Worm (Caenorhabditis elegans) whole organism, L1 larva: ENCODE data around the gene F13B12.4.

ENCODE experiments used
- C04F5.9 ChIP-seq: sonication (generic microtip); optimal IDR thresholded peaks from 2 replicates; lab custom pipeline; 2016; ENCODE audit warnings: missing genetic modification characterization, missing compliant biosample characterization
- C16A3.4 ChIP-seq: fragments of 150-350 bp; optimal IDR thresholded peaks from 2 replicates; lab custom pipeline; 2014; ENCODE audit warnings: missing biosample characterization, missing genetic modification characterization
- C34B4.2 ChIP-seq: sonication (generic microtip); optimal IDR thresholded peaks from 2 replicates; lab custom pipeline; 2017; ENCODE audit warnings: mild to moderate bottlenecking, missing genetic modification characterization, missing compliant biosample characterization
- F16B12.6 ChIP-seq: fragments of 150-350 bp; optimal IDR thresholded peaks from 2 replicates; lab custom pipeline; 2014; ENCODE audit warnings: missing biosample characterization, missing genetic modification characterization
- alr-1 ChIP-seq: fragments of 200-800 bp; sonication (Bioruptor generic); optimal IDR thresholded peaks from 2 replicates; lab custom pipeline; 2018; ENCODE audit warnings: borderline replicate concordance, mild to moderate bottlenecking, missing genetic modification characterization, missing compliant biosample characterization
- aly-2 ChIP-seq: fragments of 150-350 bp; optimal IDR thresholded peaks from 2 replicates; lab custom pipeline; 2014; ENCODE audit warnings: missing biosample characterization, missing genetic modification characterization
- ama-1 ChIP-seq: fragments of 150-350 bp; optimal IDR thresholded peaks from 2 replicates; lab custom pipeline; 2014
- blmp-1 ChIP-seq: fragments of 150-350 bp; optimal IDR thresholded peaks from 2 replicates; lab custom pipeline; 2014; ENCODE audit warnings: missing biosample characterization, missing genetic modification characterization
- ceh-63 ChIP-seq: fragments of 200-800 bp; sonication (Bioruptor generic); optimal IDR thresholded peaks from 2 replicates; lab custom pipeline; 2018; ENCODE audit warnings: mild to moderate bottlenecking, missing genetic modification characterization, missing compliant biosample characterization
- ceh-8 ChIP-seq: fragments of 200-800 bp; sonication (Bioruptor generic); optimal IDR thresholded peaks from 2 replicates; lab custom pipeline; 2018; ENCODE audit warnings: mild to moderate bottlenecking, missing genetic modification characterization, moderate library complexity, missing compliant biosample characterization
- ceh-90 ChIP-seq: sonication (generic microtip); optimal IDR thresholded peaks from 2 replicates; lab custom pipeline; 2016; ENCODE audit warnings: missing genetic modification characterization, missing compliant biosample characterization
- ces-1 ChIP-seq: fragments of 150-350 bp; optimal IDR thresholded peaks from 2 replicates; lab custom pipeline; 2014; ENCODE audit warnings: missing biosample characterization, missing genetic modification reagents, missing genetic modification characterization
- dpl-1 ChIP-seq, 3 experiments: fragments of 150-350 bp in 2 of 3; sonication (generic microtip) in 1 of 3; optimal IDR thresholded peaks; 2 replicates each; lab custom pipeline; 2014 to 2017; ENCODE audit warnings: missing biosample characterization in 3 of 3, missing genetic modification characterization in 3 of 3, missing genetic modification reagents in 3 of 3
- efl-1 ChIP-seq, 4 experiments: fragments of 150-350 bp; optimal IDR thresholded peaks in 3 of 4; peaks in 1 of 4; 1 replicate in 1 of 4; 2 replicates in 3 of 4; lab custom pipeline; 2014; ENCODE audit warnings: missing biosample characterization in 2 of 4, missing genetic modification characterization in 2 of 4, missing genetic modification reagents in 2 of 4
- efl-3 ChIP-seq: fragments of 200-800 bp; sonication (Bioruptor generic); optimal IDR thresholded peaks from 2 replicates; lab custom pipeline; 2018; ENCODE audit warnings: mild to moderate bottlenecking, missing genetic modification characterization, missing compliant biosample characterization
- elt-2 ChIP-seq: sonication (generic microtip); optimal IDR thresholded peaks from 2 replicates; lab custom pipeline; 2016; ENCODE audit warnings: missing genetic modification characterization, mild to moderate bottlenecking, inconsistent platforms, missing compliant biosample characterization, missing genetic modification reagents
- fkh-10 ChIP-seq: sonication (generic microtip); optimal IDR thresholded peaks from 2 replicates; lab custom pipeline; 2017; ENCODE audit warnings: missing biosample characterization, missing genetic modification reagents, missing genetic modification characterization
- hlh-4 ChIP-seq: sonication (generic microtip); optimal IDR thresholded peaks from 2 replicates; lab custom pipeline; 2016; ENCODE audit warnings: mild to moderate bottlenecking, missing genetic modification characterization, missing compliant biosample characterization
- hpl-2 ChIP-seq: fragments of 150-350 bp; optimal IDR thresholded peaks from 2 replicates; lab custom pipeline; 2014; ENCODE audit warnings: missing biosample characterization, missing genetic modification reagents, missing genetic modification characterization
- irx-1 ChIP-seq: sonication (generic microtip); optimal IDR thresholded peaks from 2 replicates; lab custom pipeline; 2016; ENCODE audit warnings: missing genetic modification characterization, missing compliant biosample characterization
- jun-1 ChIP-seq: fragments of 150-350 bp; optimal IDR thresholded peaks from 2 replicates; lab custom pipeline; 2014; ENCODE audit warnings: missing biosample characterization, missing genetic modification reagents, missing genetic modification characterization
- lin-15B ChIP-seq: fragments of 150-350 bp; sonication (generic microtip); optimal IDR thresholded peaks from 3 replicates; lab custom pipeline; 2014; ENCODE audit warnings: missing biosample characterization, missing genetic modification characterization
- lin-39 ChIP-seq: fragments of 150-350 bp; optimal IDR thresholded peaks from 2 replicates; lab custom pipeline; 2014; ENCODE audit warnings: missing biosample characterization, missing genetic modification reagents, missing genetic modification characterization
- lir-3 ChIP-seq: sonication (generic microtip); optimal IDR thresholded peaks from 2 replicates; lab custom pipeline; 2016; ENCODE audit warnings: mild to moderate bottlenecking, missing genetic modification characterization, moderate library complexity, missing compliant biosample characterization; ENCODE audit not compliant: poor library complexity
- mab-9 ChIP-seq: fragments of 200-800 bp; sonication (Bioruptor generic); IDR thresholded peaks from 2 replicates; pipeline ENCODE4 v1.3.6; 2022; ENCODE audit warnings: missing genetic modification reagents, missing genetic modification characterization, missing compliant biosample characterization
- mef-2 ChIP-seq: fragments of 150-350 bp; optimal IDR thresholded peaks from 2 replicates; lab custom pipeline; 2014; ENCODE audit warnings: missing biosample characterization, missing genetic modification characterization
- nhr-11 ChIP-seq: fragments of 150-350 bp; optimal IDR thresholded peaks from 2 replicates; lab custom pipeline; 2014; ENCODE audit warnings: missing biosample characterization, missing genetic modification characterization
- nhr-28 ChIP-seq: fragments of 150-350 bp; optimal IDR thresholded peaks from 2 replicates; lab custom pipeline; 2014; ENCODE audit warnings: missing biosample characterization, missing genetic modification characterization
- nhr-71 ChIP-seq: sonication (generic microtip); optimal IDR thresholded peaks from 2 replicates; lab custom pipeline; 2016; ENCODE audit warnings: mild to moderate bottlenecking, missing genetic modification characterization, moderate library complexity, missing compliant biosample characterization
- nhr-76 ChIP-seq: sonication (generic microtip); optimal IDR thresholded peaks from 2 replicates; lab custom pipeline; 2017; ENCODE audit warnings: missing biosample characterization, missing genetic modification characterization
- nhr-77 ChIP-seq: fragments of 150-350 bp; optimal IDR thresholded peaks from 2 replicates; lab custom pipeline; 2014; ENCODE audit warnings: missing biosample characterization, missing genetic modification characterization
- nhr-85 ChIP-seq: sonication (generic microtip); peaks from one replicate; lab custom pipeline; 2016; ENCODE audit warnings: missing genetic modification characterization, inconsistent platforms, missing compliant biosample characterization
- nhr-90 ChIP-seq: sonication (generic microtip); optimal IDR thresholded peaks from 2 replicates; lab custom pipeline; 2016; ENCODE audit warnings: mild to moderate bottlenecking, missing genetic modification characterization, missing compliant biosample characterization; ENCODE audit not compliant: poor library complexity
- pqm-1 ChIP-seq: sonication (generic microtip); optimal IDR thresholded peaks from 3 replicates; lab custom pipeline; 2017; ENCODE audit warnings: missing biosample characterization, missing genetic modification characterization
- rnt-1 ChIP-seq: sonication (generic microtip); optimal IDR thresholded peaks from 2 replicates; lab custom pipeline; 2016; ENCODE audit warnings: mild to moderate bottlenecking, missing genetic modification characterization, moderate library complexity, missing compliant biosample characterization
- skn-1 ChIP-seq: fragments of 150-350 bp; optimal IDR thresholded peaks from 2 replicates; lab custom pipeline; 2014; ENCODE audit warnings: missing biosample characterization, missing genetic modification characterization
- snpc-4 ChIP-seq: fragments of 150-350 bp; optimal IDR thresholded peaks from 2 replicates; lab custom pipeline; 2014; ENCODE audit warnings: missing biosample characterization, missing genetic modification characterization
- sox-4 ChIP-seq: sonication (generic microtip); optimal IDR thresholded peaks from 2 replicates; lab custom pipeline; 2016; ENCODE audit warnings: missing genetic modification characterization, missing compliant biosample characterization
- swsn-7 ChIP-seq: sonication (generic microtip); optimal IDR thresholded peaks from 2 replicates; lab custom pipeline; 2016; ENCODE audit warnings: missing genetic modification characterization, missing compliant biosample characterization
- tbx-2 ChIP-seq: sonication (generic microtip); optimal IDR thresholded peaks from 2 replicates; lab custom pipeline; 2016; ENCODE audit warnings: missing genetic modification characterization, missing compliant biosample characterization
- unc-130 ChIP-seq: fragments of 150-350 bp; optimal IDR thresholded peaks from 2 replicates; lab custom pipeline; 2017; ENCODE audit warnings: missing biosample characterization, missing genetic modification characterization, inconsistent platforms
- unc-30 ChIP-seq: sonication (generic microtip); optimal IDR thresholded peaks from 2 replicates; lab custom pipeline; 2017; ENCODE audit warnings: missing biosample characterization, missing genetic modification characterization
- unc-86 ChIP-seq: sonication (generic microtip); optimal IDR thresholded peaks from 2 replicates; lab custom pipeline; 2016; ENCODE audit warnings: missing genetic modification characterization, missing compliant biosample characterization
- unc-98 ChIP-seq: fragments of 200-800 bp; sonication (Bioruptor generic); IDR thresholded peaks from 2 replicates; pipeline ENCODE4 v1.3.6; 2022; ENCODE audit warnings: missing genetic modification characterization, missing compliant biosample characterization
- vab-15 ChIP-seq: sonication (generic microtip); optimal IDR thresholded peaks from 2 replicates; lab custom pipeline; 2017; ENCODE audit warnings: missing genotype, mild to moderate bottlenecking, missing genetic modification characterization, missing compliant biosample characterization
- xbp-1 ChIP-seq: sonication (generic microtip); optimal IDR thresholded peaks from 2 replicates; lab custom pipeline; 2016; ENCODE audit warnings: missing genetic modification characterization, missing compliant biosample characterization
- zag-1 ChIP-seq: fragments of 150-350 bp; optimal IDR thresholded peaks from 2 replicates; lab custom pipeline; 2014; ENCODE audit warnings: missing biosample characterization, missing genetic modification characterization
- zip-4 ChIP-seq: fragments of 200-800 bp; sonication (Bioruptor generic); optimal IDR thresholded peaks from 2 replicates; lab custom pipeline; 2018; ENCODE audit warnings: mild to moderate bottlenecking, missing genetic modification characterization, moderate library complexity, missing compliant biosample characterization
- ztf-4 ChIP-seq: fragments of 150-350 bp; optimal IDR thresholded peaks from 2 replicates; lab custom pipeline; 2014; ENCODE audit warnings: missing biosample characterization, missing genetic modification characterization

The F13B12.4 gene

DNA sequence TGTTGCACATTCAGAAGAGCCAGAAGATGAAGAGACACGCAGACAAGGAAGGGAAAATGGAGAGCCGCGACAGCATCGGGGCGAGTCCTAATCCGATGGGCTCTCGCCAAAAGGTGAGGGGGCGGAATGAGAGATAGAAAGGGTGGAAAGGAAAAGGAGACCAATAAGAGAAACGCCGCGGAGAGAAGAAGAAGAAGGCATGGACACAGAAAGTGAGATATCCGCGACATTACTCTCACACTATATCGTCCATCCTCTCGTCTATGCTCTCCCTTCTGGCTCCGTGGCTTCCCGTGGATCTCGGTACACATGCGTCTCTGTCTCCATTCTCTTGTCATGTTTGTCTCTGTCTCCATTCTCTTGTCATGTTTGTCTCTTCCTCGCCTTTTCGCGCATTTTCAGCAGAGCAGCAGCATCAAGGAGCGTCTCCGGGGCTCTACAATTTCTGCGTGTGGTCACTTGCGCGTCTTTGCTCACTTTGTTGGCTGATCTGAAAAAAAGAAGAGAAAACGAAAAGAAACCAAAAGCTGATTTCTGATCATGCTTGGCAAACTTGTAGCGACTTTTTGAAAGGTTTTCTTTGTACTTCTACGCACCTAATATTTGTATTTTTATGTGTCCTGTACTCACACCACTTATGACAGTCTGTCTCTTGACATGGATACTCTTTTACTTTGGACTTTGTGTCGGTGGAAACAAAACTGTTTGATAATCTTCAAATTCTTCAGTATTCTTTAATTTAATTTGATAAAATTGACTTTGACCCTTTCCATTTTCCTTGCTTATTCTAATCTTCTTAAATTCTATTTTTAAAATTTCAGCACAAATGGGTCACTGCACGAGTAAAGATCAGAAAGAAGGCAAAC is 46.3 kb downstream of the F13B12.4 start, which contains the start of gene gpa-7 (continued):
- TF ChIP-seq lir-3 (tag; lab: Kevin White, UChicago) (no peak), fkh-10 (GFP tag; lab: Kevin White, UChicago) (peak; percentile 93), efl-1 (optimal IDR thresholded peaks at IDR 0.05; lab: Kevin White, UChicago) (peak; percentile 49 to 73), efl-1 (GFP tag; optimal IDR thresholded peaks at IDR 0.05 in 1 of 2; lab: Kevin White, UChicago) (peak; percentile 4 to 10), xbp-1 (tag; lab: Kevin White, UChicago) (peak; percentile 46), nhr-85 (tag; lab: Kevin White, UChicago) (no peak), jun-1 (peak; percentile 49), efl-3 (GFP tag; lab: Kevin White, UChicago) (no peak), aly-2 (tag; lab: Kevin White, UChicago) (no peak), zip-4 (no peak), ceh-90 (tag; lab: Kevin White, UChicago) (no peak), unc-130 (no peak), irx-1 (tag; lab: Kevin White, UChicago) (peak; percentile 28), ama-1 (no peak), unc-98 (GFP tag; lab: Robert Waterston, UW) (no peak), alr-1 (tag; lab: Kevin White, UChicago) (no peak), mef-2 (tag; lab: Kevin White, UChicago) (peak; percentile 43), nhr-90 (tag; lab: Kevin White, UChicago) (no peak), lin-15B (tag; lab: Kevin White, UChicago) (no peak), unc-30 (tag; lab: Kevin White, UChicago) (no peak), skn-1 (tag; lab: Kevin White, UChicago) (no peak), elt-2 (tag; lab: Kevin White, UChicago) (no peak), zag-1 (peak; percentile 76), sox-4 (tag; lab: Kevin White, UChicago) (no peak), vab-15 (no peak), ceh-63 (GFP tag; lab: Kevin White, UChicago) (no peak), C34B4.2 (no peak), nhr-71 (tag; lab: Kevin White, UChicago) (peak; percentile 86), dpl-1 (GFP tag; optimal IDR thresholded peaks at IDR 0.05; lab: Kevin White, UChicago) (peak in 2 of 3 experiments; percentile 18 to 25), C16A3.4 (tag; lab: Kevin White, UChicago) (no peak), rnt-1 (peak; percentile 45), C04F5.9 (tag; lab: Kevin White, UChicago) (no peak), F16B12.6 (tag; lab: Kevin White, UChicago) (no peak), swsn-7 (tag; lab: Kevin White, UChicago) (peak; percentile 76), pqm-1 (tag; lab: Kevin White, UChicago) (no peak), nhr-77 (tag; lab: Kevin White, UChicago) (peak; percentile 50), lin-39 (tag; lab: Kevin White, UChicago) (no peak), nhr-11 (tag; lab: Kevin White, UChicago) (no peak), hlh-4 (tag; lab: Kevin White, UChicago) (no peak), tbx-2 (tag; lab: Kevin White, UChicago) (peak; percentile 86), ceh-8 (GFP tag; lab: Kevin White, UChicago) (peak; percentile 73), blmp-1 (tag; lab: Kevin White, UChicago) (peak; percentile 89), ztf-4 (tag; lab: Kevin White, UChicago) (peak; percentile 41), nhr-76 (tag; lab: Kevin White, UChicago) (no peak), ces-1 (GFP tag; lab: Kevin White, UChicago) (no peak), mab-9 (no peak), unc-86 (peak; percentile 84), hpl-2 (no peak), nhr-28 (no peak), snpc-4 (tag; lab: Kevin White, UChicago) (no peak)
